Worm (Caenorhabditis elegans): ENCODE measurements around the gene C03B1.3.

- no peak for TF ChIP-seq lsy-27 (tag; optimal IDR thresholded peaks at IDR 0.05; ENCODE audit: borderline replicate concordance, insufficient read depth)
- no peak for TF ChIP-seq pha-4 (tag; optimal IDR thresholded peaks at IDR 0.05)
- TF ChIP-seq ama-1 (optimal IDR thresholded peaks at IDR 0.05) = no peak
- TF ChIP-seq ama-1 (GFP tag; optimal IDR thresholded peaks at IDR 0.05) = no peak
Measured at ce11 chrX:6337951-6338350, 27.9 kb upstream of the C03B1.3 start, which contains the start of gene C03B1.13.
